Fruit fly (Drosophila melanogaster) whole organism, embryonic: ENCODE results near the gene spg.

Experiments used
- CG10147 ChIP-seq: fragments of 200-800 bp; sonication (Bioruptor generic); optimal IDR thresholded peaks from 2 replicates; lab custom pipeline; 2019; ENCODE audit warnings: missing biosample characterization, mild to moderate bottlenecking, missing genetic modification characterization, moderate library complexity
- CG10654 ChIP-seq: fragments of 200-800 bp; sonication (Bioruptor generic); optimal IDR thresholded peaks from 2 replicates; lab custom pipeline; 2016; ENCODE audit warnings: missing biosample characterization, missing genetic modification characterization
- CG11695 ChIP-seq: fragments of 200-800 bp; sonication (Bioruptor generic); IDR thresholded peaks from 3 replicates; pipeline ENCODE4 v1.3.6; 2022; ENCODE audit warnings: missing biosample characterization, missing genetic modification characterization
- CG11696 ChIP-seq: fragments of 200-800 bp; sonication (Bioruptor generic); IDR thresholded peaks from 2 replicates; pipeline ENCODE4 v1.3.6; 2022; ENCODE audit warnings: missing biosample characterization, missing genetic modification characterization
- CG12104 ChIP-seq: fragments of 200-800 bp; sonication (Bioruptor generic); optimal IDR thresholded peaks from 3 replicates; lab custom pipeline; 2016; ENCODE audit warnings: missing biosample characterization, missing genetic modification characterization
- CG12769 ChIP-seq: fragments of 200-800 bp; sonication (Bioruptor generic); optimal IDR thresholded peaks from 2 replicates; lab custom pipeline; 2019; ENCODE audit warnings: missing biosample characterization, mild to moderate bottlenecking, missing genetic modification characterization, moderate library complexity
- CG12942 ChIP-seq: fragments of 200-800 bp; sonication (Bioruptor generic); optimal IDR thresholded peaks from 3 replicates; lab custom pipeline; 2016; ENCODE audit warnings: missing biosample characterization, missing genetic modification characterization
- CG13123 ChIP-seq: fragments of 200-800 bp; sonication (Bioruptor generic); optimal IDR thresholded peaks from 2 replicates; lab custom pipeline; 2016; ENCODE audit warnings: missing biosample characterization, missing genetic modification characterization
- CG15479 ChIP-seq: fragments of 200-800 bp; sonication (Bioruptor generic); optimal IDR thresholded peaks from 3 replicates; lab custom pipeline; 2019; ENCODE audit warnings: missing biosample characterization, mild to moderate bottlenecking, missing genetic modification characterization, moderate library complexity
- CG1647 ChIP-seq: fragments of 200-800 bp; sonication (Bioruptor generic); optimal IDR thresholded peaks from 3 replicates; lab custom pipeline; 2016; ENCODE audit warnings: missing biosample characterization, missing genetic modification characterization
- CG17361 ChIP-seq: fragments of 200-800 bp; sonication (Bioruptor generic); IDR thresholded peaks from 3 replicates; pipeline ENCODE4 v1.3.6; 2022; ENCODE audit warnings: missing biosample characterization, missing genetic modification characterization
- CG18262 ChIP-seq: fragments of 200-800 bp; optimal IDR thresholded peaks from 3 replicates; lab custom pipeline; 2019; ENCODE audit warnings: missing biosample characterization, mild to moderate bottlenecking, missing genetic modification characterization, moderate library complexity
- CG18619 ChIP-seq: fragments of 200-800 bp; sonication (Bioruptor generic); optimal IDR thresholded peaks from 3 replicates; lab custom pipeline; 2017; ENCODE audit warnings: missing biosample characterization, mild to moderate bottlenecking, missing genetic modification characterization
- CG18764 ChIP-seq: fragments of 200-800 bp; sonication (Bioruptor generic); optimal IDR thresholded peaks from 3 replicates; lab custom pipeline; 2016; ENCODE audit warnings: missing biosample characterization, missing genetic modification characterization
- CG4328 ChIP-seq: fragments of 200-800 bp; sonication (Bioruptor generic); optimal IDR thresholded peaks from 3 replicates; lab custom pipeline; 2017; ENCODE audit warnings: missing biosample characterization, missing genetic modification reagents, missing genetic modification characterization
- CG4404 ChIP-seq: fragments of 200-800 bp; sonication (Bioruptor generic); IDR thresholded peaks from 2 replicates; pipeline ENCODE4 v1.3.6; 2022; ENCODE audit warnings: missing biosample characterization, missing genetic modification characterization
- CG7987 ChIP-seq: fragments of 200-800 bp; sonication (Bioruptor generic); optimal IDR thresholded peaks from 2 replicates; lab custom pipeline; 2018; ENCODE audit warnings: missing biosample characterization, mild to moderate bottlenecking, missing genetic modification characterization, moderate library complexity
- CG8765 ChIP-seq: fragments of 200-800 bp; sonication (Bioruptor generic); IDR thresholded peaks from 2 replicates; pipeline ENCODE4 v1.3.6; 2022; ENCODE audit warnings: missing biosample characterization, missing genetic modification characterization
- CG9932 ChIP-seq: fragments of 200-800 bp; sonication (Bioruptor generic); IDR thresholded peaks from 2 replicates; pipeline ENCODE4 v1.3.6; 2022; ENCODE audit warnings: missing biosample characterization, missing genetic modification characterization
- D ChIP-seq, 2 experiments: fragments of 200-800 bp in 1 of 2; fragments of >200 bp in 1 of 2; sonication (Bioruptor generic) in 1 of 2; optimal IDR thresholded peaks; 2 replicates in 1 of 2; 3 replicates in 1 of 2; lab custom pipeline; 2017; ENCODE audit warnings: mild to moderate bottlenecking in 1 of 2, missing biosample characterization in 1 of 2, missing genetic modification characterization in 1 of 2, missing genetic modification reagents in 1 of 2
- Dad ChIP-seq: fragments of 200-800 bp; sonication (Bioruptor generic); optimal IDR thresholded peaks from 3 replicates; lab custom pipeline; 2016; ENCODE audit warnings: missing biosample characterization, missing genetic modification characterization
- Dip2 ChIP-seq: fragments of 200-800 bp; sonication (Bioruptor generic); IDR thresholded peaks from 2 replicates; pipeline ENCODE4 v1.3.6; 2022; ENCODE audit warnings: missing biosample characterization, missing genetic modification characterization
- E2f1 ChIP-seq: fragments of 200-800 bp; sonication (Bioruptor generic); IDR thresholded peaks from 2 replicates; pipeline ENCODE4 v1.3.6; 2022; ENCODE audit warnings: missing biosample characterization, missing genetic modification characterization
- E2f2 ChIP-seq: fragments of 200-800 bp; sonication (Bioruptor generic); IDR thresholded peaks from 2 replicates; pipeline ENCODE4 v1.3.6; 2022; ENCODE audit warnings: missing biosample characterization, missing genetic modification characterization
- Eip74EF ChIP-seq, 2 experiments: fragments of 200-800 bp in 1 of 2; fragments of >200 bp in 1 of 2; sonication (Bioruptor generic) in 1 of 2; optimal IDR thresholded peaks; 2 replicates each; lab custom pipeline; 2017 to 2019; ENCODE audit warnings: missing biosample characterization in 2 of 2, missing genetic modification characterization in 2 of 2, mild to moderate bottlenecking in 1 of 2, moderate library complexity in 1 of 2
- Ets97D ChIP-seq: fragments of 200-800 bp; sonication (Bioruptor generic); optimal IDR thresholded peaks from 3 replicates; lab custom pipeline; 2016; ENCODE audit warnings: missing biosample characterization, missing genetic modification characterization
- Hsf ChIP-seq: fragments of 200-800 bp; sonication (Bioruptor generic); optimal IDR thresholded peaks from 3 replicates; lab custom pipeline; 2016; ENCODE audit warnings: missing biosample characterization, missing genetic modification characterization
- Kr ChIP-seq: fragments of 200-800 bp; sonication (Bioruptor generic); optimal IDR thresholded peaks from 2 replicates; lab custom pipeline; 2017; ENCODE audit warnings: missing biosample characterization, mild to moderate bottlenecking, missing genetic modification characterization
- Max ChIP-seq: fragments of 200-800 bp; sonication (Bioruptor generic); optimal IDR thresholded peaks from 2 replicates; lab custom pipeline; 2016; ENCODE audit warnings: missing biosample characterization, mild to moderate bottlenecking, missing genetic modification characterization
- Mrtf ChIP-seq: fragments of 200-800 bp; sonication (Bioruptor generic); IDR thresholded peaks from 3 replicates; pipeline ENCODE4 v1.3.6; 2022; ENCODE audit warnings: missing biosample characterization, missing genetic modification characterization
- NC2β ChIP-seq: fragments of 200-800 bp; sonication (Bioruptor generic); optimal IDR thresholded peaks from 2 replicates; lab custom pipeline; 2016; ENCODE audit warnings: missing biosample characterization, missing genetic modification characterization
- NFAT ChIP-seq: fragments of 200-800 bp; sonication (Bioruptor generic); IDR thresholded peaks from 2 replicates; pipeline ENCODE4 v1.3.6; 2022; ENCODE audit warnings: missing biosample characterization, missing genetic modification characterization
- croc ChIP-seq: fragments of 200-800 bp; sonication (Bioruptor generic); conservative IDR thresholded peaks from 3 replicates; pipeline ENCODE4 v1.3.6; 2022; ENCODE audit warnings: missing biosample characterization, missing genetic modification characterization
- crol ChIP-seq: fragments of 200-800 bp; sonication (Bioruptor generic); IDR thresholded peaks from 2 replicates; pipeline ENCODE4 v1.3.6; 2022; ENCODE audit warnings: missing biosample characterization, missing genetic modification characterization
- ems ChIP-seq: fragments of 200-800 bp; sonication (Bioruptor generic); optimal IDR thresholded peaks from 3 replicates; lab custom pipeline; 2016; ENCODE audit warnings: missing biosample characterization, missing genetic modification characterization
- exex ChIP-seq: fragments of 200-800 bp; sonication (Bioruptor generic); optimal IDR thresholded peaks from 4 replicates; lab custom pipeline; 2018; ENCODE audit warnings: missing biosample characterization, mild to moderate bottlenecking, missing genetic modification characterization, moderate library complexity
- gcm ChIP-seq: fragments of 200-800 bp; sonication (Bioruptor generic); optimal IDR thresholded peaks from 2 replicates; lab custom pipeline; 2019; ENCODE audit warnings: missing biosample characterization, mild to moderate bottlenecking, missing genetic modification characterization, moderate library complexity
- gsb-n ChIP-seq: fragments of 200-800 bp; sonication (Bioruptor generic); optimal IDR thresholded peaks from 3 replicates; lab custom pipeline; 2018; ENCODE audit warnings: missing biosample characterization, mild to moderate bottlenecking, missing genetic modification characterization
- h ChIP-seq: fragments of >200 bp; optimal IDR thresholded peaks from 2 replicates; lab custom pipeline; 2017
- kni ChIP-seq: fragments of 200-800 bp; sonication (Bioruptor generic); optimal IDR thresholded peaks from 3 replicates; lab custom pipeline; 2017; ENCODE audit warnings: mild to moderate bottlenecking, missing biosample characterization, missing genetic modification reagents, missing genetic modification characterization
- lbe ChIP-seq: fragments of 200-800 bp; sonication (Bioruptor generic); optimal IDR thresholded peaks from 2 replicates; lab custom pipeline; 2016; ENCODE audit warnings: missing biosample characterization, mild to moderate bottlenecking, missing genetic modification characterization
- odd ChIP-seq: fragments of 200-800 bp; sonication (Bioruptor generic); optimal IDR thresholded peaks from 2 replicates; lab custom pipeline; 2017; ENCODE audit warnings: missing biosample characterization, mild to moderate bottlenecking, missing genetic modification characterization
- peb ChIP-seq: fragments of 200-800 bp; sonication (Bioruptor generic); IDR thresholded peaks from 2 replicates; pipeline ENCODE4 v1.3.6; 2022; ENCODE audit warnings: missing biosample characterization, missing genetic modification characterization
- pum ChIP-seq: fragments of 200-800 bp; sonication (Bioruptor generic); optimal IDR thresholded peaks from 2 replicates; lab custom pipeline; 2016; ENCODE audit warnings: missing biosample characterization, missing genetic modification characterization
- sima ChIP-seq: fragments of 200-800 bp; sonication (Bioruptor generic); optimal IDR thresholded peaks from 2 replicates; lab custom pipeline; 2016; ENCODE audit warnings: missing biosample characterization, missing genetic modification characterization
- so ChIP-seq: fragments of 200-800 bp; sonication (Bioruptor generic); IDR thresholded peaks from 3 replicates; pipeline ENCODE4 v1.3.6; 2022; ENCODE audit warnings: missing biosample characterization, missing genetic modification characterization
- stc ChIP-seq: fragments of 200-800 bp; sonication (Bioruptor generic); IDR thresholded peaks from 2 replicates; pipeline ENCODE4 v1.3.6; 2022; ENCODE audit warnings: missing biosample characterization, missing genetic modification characterization
- tap ChIP-seq: fragments of 200-800 bp; optimal IDR thresholded peaks from 3 replicates; lab custom pipeline; 2019; ENCODE audit warnings: missing biosample characterization, mild to moderate bottlenecking, missing genetic modification characterization, moderate library complexity
- vfl ChIP-seq: fragments of 200-800 bp; sonication (Bioruptor generic); optimal IDR thresholded peaks from 2 replicates; lab custom pipeline; 2016; ENCODE audit warnings: missing biosample characterization, missing genetic modification characterization
- vvl ChIP-seq: fragments of 200-800 bp; sonication (Bioruptor generic); IDR thresholded peaks from 2 replicates; pipeline ENCODE4 v1.3.6; 2022; ENCODE audit warnings: missing biosample characterization, missing genetic modification characterization

spg gene

DNA sequence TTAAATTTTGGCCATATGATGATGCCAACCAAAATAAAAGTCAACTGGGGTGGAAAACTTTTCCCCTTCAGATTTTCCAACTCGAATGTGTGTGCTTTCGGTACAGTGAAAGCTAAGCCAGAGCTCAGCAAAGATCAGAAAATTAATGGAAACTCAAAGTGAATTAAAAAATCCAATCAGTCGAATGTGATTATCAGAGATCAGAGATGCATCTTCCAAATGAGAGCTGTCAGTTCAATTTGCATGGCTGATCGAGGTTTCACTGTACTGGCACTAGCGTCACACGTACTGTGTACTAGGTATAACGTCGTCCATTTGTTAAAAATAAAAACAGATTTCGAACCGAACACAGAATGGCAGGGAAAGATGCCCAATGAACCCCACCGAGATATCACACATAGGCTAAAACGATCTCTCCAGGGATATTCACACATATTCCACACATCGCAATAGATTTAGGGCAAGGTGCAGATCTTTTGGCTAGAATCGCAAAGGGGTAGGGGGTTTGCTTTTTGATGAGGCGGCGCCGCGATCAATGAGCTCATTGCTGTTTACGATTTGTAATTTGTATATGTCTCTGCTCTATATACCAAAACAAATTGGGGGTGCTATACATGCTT is 59.9 kb downstream of the spg start (continued):
- peak; percentile 79 for TF ChIP-seq Mrtf
- TF ChIP-seq CG8765, result peak; percentile 41; the same call in 1 of the 2 replicates
- TF ChIP-seq Eip74EF (GFP tag; optimal IDR thresholded peaks at IDR 0.05; lab: Kevin White, UChicago), result peak in 1 of 2 experiments; percentile 47
- TF ChIP-seq Kr (GFP tag; lab: Kevin White, UChicago), result no peak
- TF ChIP-seq crol (GFP tag; lab: Robert Waterston, UW), result no peak
- TF ChIP-seq odd (GFP tag; lab: Kevin White, UChicago), result peak; percentile 57
- TF ChIP-seq vfl (GFP tag; lab: Kevin White, UChicago), result peak; percentile 59
- peak; percentile 93 for TF ChIP-seq CG12769 (tag; lab: Kevin White, UChicago)
- TF ChIP-seq E2f2 (GFP tag; lab: Robert Waterston, UW), result peak; percentile 60
- TF ChIP-seq CG11696 (GFP tag; lab: Robert Waterston, UW), result 0 out of 2 replicates have a peak, but pooled peaks have one; percentile 30
- peak; percentile 68 for TF ChIP-seq pum
- no peak; the same call in 2 of the 3 replicates for TF ChIP-seq croc (GFP tag; lab: Robert Waterston, UW)
- peak; percentile 61 for TF ChIP-seq CG18262 (tag; lab: Kevin White, UChicago)
- TF ChIP-seq CG12104 (GFP tag; lab: Kevin White, UChicago), result peak; percentile 32
- no peak for TF ChIP-seq Dip2 (GFP tag; lab: Robert Waterston, UW)
- TF ChIP-seq CG9932 (GFP tag; lab: Robert Waterston, UW), result peak; percentile 94
- peak; percentile 60 for TF ChIP-seq CG4404 (GFP tag; lab: Robert Waterston, UW)
- TF ChIP-seq peb (GFP tag; lab: Robert Waterston, UW), result peak; percentile 35; the same call in 1 of the 2 replicates
- peak; percentile 57 for TF ChIP-seq tap (tag; lab: Kevin White, UChicago)
- TF ChIP-seq CG10147 (GFP tag; lab: Kevin White, UChicago), result peak; percentile 49
- TF ChIP-seq exex (tag; lab: Kevin White, UChicago), result no peak
- peak; percentile 75 for TF ChIP-seq so
- no peak for TF ChIP-seq h (lab: Kevin White, UChicago)
- TF ChIP-seq CG12942 (GFP tag; lab: Kevin White, UChicago), result peak; percentile 65
- peak; percentile 8 for TF ChIP-seq CG4328 (GFP tag; lab: Kevin White, UChicago)
- TF ChIP-seq CG18764, result peak; percentile 46
- TF ChIP-seq CG13123, result peak; percentile 21
- no peak for TF ChIP-seq sima
- no peak for TF ChIP-seq kni (GFP tag; lab: Kevin White, UChicago)
- no peak for TF ChIP-seq lbe (GFP tag; lab: Kevin White, UChicago)
- TF ChIP-seq CG11695 (GFP tag; lab: Robert Waterston, UW), result peak; percentile 77
- TF ChIP-seq stc (GFP tag; lab: Robert Waterston, UW), result peak; percentile 75
- peak; percentile 31 for TF ChIP-seq CG10654
- peak; percentile 92 for TF ChIP-seq NFAT
- TF ChIP-seq gsb-n (tag; lab: Kevin White, UChicago), result peak; percentile 25
- peak; percentile 50; the same call in 2 of the 3 replicates for TF ChIP-seq CG17361 (GFP tag; lab: Robert Waterston, UW)
- peak; percentile 58 for TF ChIP-seq ems (GFP tag; lab: Kevin White, UChicago)
- peak; percentile 81 for TF ChIP-seq E2f1 (GFP tag; lab: Robert Waterston, UW)
- TF ChIP-seq NC2β, result peak; percentile 58
- TF ChIP-seq CG15479 (GFP tag; lab: Kevin White, UChicago), result no peak
- no peak for TF ChIP-seq CG7987 (GFP tag; lab: Kevin White, UChicago)
- TF ChIP-seq vvl (GFP tag; lab: Robert Waterston, UW), result peak; percentile 85
- TF ChIP-seq Max, result peak; percentile 4
- no peak for TF ChIP-seq D (optimal IDR thresholded peaks at IDR 0.05; lab: Kevin White, UChicago)
- peak; percentile 21 for TF ChIP-seq D (GFP tag; optimal IDR thresholded peaks at IDR 0.05; lab: Kevin White, UChicago)
- peak; percentile 60 for TF ChIP-seq CG1647 (GFP tag; lab: Kevin White, UChicago)
- TF ChIP-seq Dad (GFP tag; lab: Kevin White, UChicago), result peak; percentile 76
- peak; percentile 69 for TF ChIP-seq Hsf
- peak; percentile 32 for TF ChIP-seq Ets97D
- TF ChIP-seq CG18619 (GFP tag; lab: Kevin White, UChicago), result peak; percentile 57
- peak; percentile 42 for TF ChIP-seq gcm (GFP tag; lab: Kevin White, UChicago)
